Worm (Caenorhabditis elegans) whole organism, young adult: Measurements from ENCODE around the gene mup-4.

Source experiments
- ama-1 ChIP-seq, 3 experiments: fragments of 150-350 bp in 1 of 3; sonication (generic microtip) in 2 of 3; optimal IDR thresholded peaks; 2 replicates each; lab custom pipeline; 2014 to 2018; ENCODE audit warnings: missing biosample characterization in 2 of 3, missing genetic modification characterization in 2 of 3, missing genetic modification reagents in 2 of 3
- snpc-4 ChIP-seq, 5 experiments: fragments of 150-350 bp in 1 of 5; sonication (generic microtip) in 4 of 5; optimal IDR thresholded peaks; 2 replicates each; lab custom pipeline; 2014 to 2018; ENCODE audit warnings: missing genetic modification characterization in 5 of 5, missing biosample characterization in 3 of 5, antibody characterized with exemption in 2 of 5, mild to moderate bottlenecking in 2 of 5, missing compliant biosample characterization in 2 of 5, missing genotype in 2 of 5, moderate library complexity in 2 of 5, missing genetic modification reagents in 1 of 5

DNA sequence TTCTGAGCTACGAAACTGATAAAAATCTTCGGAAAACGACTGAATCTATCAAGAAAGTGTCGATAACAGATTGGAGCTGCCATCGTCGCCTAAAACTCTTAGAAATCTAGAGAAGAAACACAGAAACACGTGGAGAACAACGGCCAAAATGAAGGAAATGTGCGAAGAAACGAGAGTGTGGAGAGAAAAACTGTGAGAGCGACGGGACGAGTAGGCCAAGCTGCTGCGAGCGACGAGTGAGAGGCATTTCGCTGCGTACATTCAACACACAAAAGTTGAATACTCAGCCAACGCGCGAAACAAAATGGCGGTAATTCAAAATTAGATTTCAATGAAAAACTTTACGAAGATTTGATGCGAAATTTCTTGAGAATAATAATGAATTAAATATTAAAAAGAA, 9.4 kb upstream of the mup-4 start:
- TF ChIP-seq ama-1 (optimal IDR thresholded peaks at IDR 0.05; lab: Kevin White, UChicago) (no peak), ama-1 (GFP tag; optimal IDR thresholded peaks at IDR 0.05; lab: Kevin White, UChicago) (no peak), snpc-4 (GFP tag; optimal IDR thresholded peaks at IDR 0.05; lab: Kevin White, UChicago) (peak; percentile 14), snpc-4 (tag; optimal IDR thresholded peaks at IDR 0.05; lab: Kevin White, UChicago) (peak; percentile 45 to 73 (median 62))
